Fruit fly (Drosophila melanogaster) whole organism, embryonic: Measurements from ENCODE around the gene SsRbeta.

ENCODE experiments used
- Abd-B ChIP-seq: fragments of 200-800 bp; sonication (Bioruptor generic); optimal IDR thresholded peaks from 2 replicates; lab custom pipeline; 2018; ENCODE audit warnings: missing biosample characterization, mild to moderate bottlenecking, missing genetic modification characterization, moderate library complexity
- Ada2b ChIP-seq: fragments of 200-800 bp; sonication (Bioruptor generic); IDR thresholded peaks from 2 replicates; pipeline ENCODE4 v1.3.6; 2022; ENCODE audit warnings: missing biosample characterization, missing genetic modification characterization
- Atf-2 ChIP-seq: fragments of 200-800 bp; sonication (Bioruptor generic); optimal IDR thresholded peaks from 2 replicates; lab custom pipeline; 2016; ENCODE audit warnings: missing biosample characterization, missing genetic modification characterization
- C15 ChIP-seq: fragments of 200-800 bp; sonication (Bioruptor generic); IDR thresholded peaks from 3 replicates; pipeline ENCODE4 v1.3.6; 2022; ENCODE audit warnings: missing biosample characterization, missing genetic modification characterization
- CG10209 ChIP-seq: fragments of 200-800 bp; sonication (Bioruptor generic); optimal IDR thresholded peaks from 3 replicates; lab custom pipeline; 2017; ENCODE audit warnings: missing biosample characterization, mild to moderate bottlenecking, missing genetic modification characterization, missing genetic modification reagents
- CG10274 ChIP-seq: fragments of 200-800 bp; sonication (Bioruptor generic); optimal IDR thresholded peaks from 3 replicates; lab custom pipeline; 2017; ENCODE audit warnings: missing biosample characterization, mild to moderate bottlenecking, missing genetic modification characterization
- CG12236 ChIP-seq: fragments of 200-800 bp; sonication (Bioruptor generic); optimal IDR thresholded peaks from 2 replicates; lab custom pipeline; 2016; ENCODE audit warnings: missing biosample characterization, missing genetic modification characterization
- CG12391 ChIP-seq: fragments of 200-800 bp; sonication (Bioruptor generic); optimal IDR thresholded peaks from 3 replicates; lab custom pipeline; 2018; ENCODE audit warnings: missing biosample characterization, mild to moderate bottlenecking, missing genetic modification characterization, moderate library complexity
- CG12659 ChIP-seq: fragments of 200-800 bp; sonication (Bioruptor generic); optimal IDR thresholded peaks from 3 replicates; lab custom pipeline; 2017; ENCODE audit warnings: mild to moderate bottlenecking, missing biosample characterization, missing genetic modification reagents, missing genetic modification characterization
- CG13123 ChIP-seq: fragments of 200-800 bp; sonication (Bioruptor generic); optimal IDR thresholded peaks from 2 replicates; lab custom pipeline; 2016; ENCODE audit warnings: missing biosample characterization, missing genetic modification characterization
- CG13894 ChIP-seq: fragments of 200-800 bp; sonication (Bioruptor generic); optimal IDR thresholded peaks from 3 replicates; lab custom pipeline; 2018; ENCODE audit warnings: missing biosample characterization, mild to moderate bottlenecking, missing genetic modification characterization, moderate library complexity
- CG14667 ChIP-seq: fragments of 200-800 bp; sonication (Bioruptor generic); IDR thresholded peaks from 2 replicates; pipeline ENCODE4 v1.3.6; 2022; ENCODE audit warnings: missing biosample characterization, missing genetic modification characterization
- CG14965 ChIP-seq: fragments of 200-800 bp; sonication (Bioruptor generic); optimal IDR thresholded peaks from 2 replicates; lab custom pipeline; 2016; ENCODE audit warnings: missing biosample characterization, missing genetic modification characterization, borderline replicate concordance
- CG16863 ChIP-seq: fragments of 200-800 bp; sonication (Bioruptor generic); optimal IDR thresholded peaks from 3 replicates; lab custom pipeline; 2016; ENCODE audit warnings: missing biosample characterization, missing genetic modification characterization
- CG17802 ChIP-seq: fragments of 200-800 bp; sonication (Bioruptor generic); optimal IDR thresholded peaks from 2 replicates; lab custom pipeline; 2018; ENCODE audit warnings: missing biosample characterization, mild to moderate bottlenecking, missing genetic modification characterization, moderate library complexity
- CG1792 ChIP-seq: fragments of 200-800 bp; sonication (Bioruptor generic); optimal IDR thresholded peaks from 2 replicates; lab custom pipeline; 2016; ENCODE audit warnings: missing biosample characterization, missing genetic modification characterization
- CG32767 ChIP-seq: fragments of 200-800 bp; sonication (Bioruptor generic); IDR thresholded peaks from 2 replicates; pipeline ENCODE4 v1.3.6; 2022; ENCODE audit warnings: missing biosample characterization, missing genetic modification characterization
- CG4328 ChIP-seq: fragments of 200-800 bp; sonication (Bioruptor generic); optimal IDR thresholded peaks from 3 replicates; lab custom pipeline; 2017; ENCODE audit warnings: missing biosample characterization, missing genetic modification reagents, missing genetic modification characterization
- CG6683 ChIP-seq: fragments of 200-800 bp; sonication (Bioruptor generic); optimal IDR thresholded peaks from 2 replicates; lab custom pipeline; 2017; ENCODE audit warnings: missing biosample characterization, mild to moderate bottlenecking, missing genetic modification characterization, missing genetic modification reagents
- CG7271 ChIP-seq: fragments of 200-800 bp; sonication (Bioruptor generic); optimal IDR thresholded peaks from 2 replicates; lab custom pipeline; 2018; ENCODE audit warnings: missing biosample characterization, mild to moderate bottlenecking, missing genetic modification characterization, moderate library complexity
- CG8089 ChIP-seq: fragments of 200-800 bp; sonication (Bioruptor generic); optimal IDR thresholded peaks from 3 replicates; lab custom pipeline; 2016; ENCODE audit warnings: missing biosample characterization, missing genetic modification characterization
- D19B ChIP-seq: fragments of 200-800 bp; sonication (Bioruptor generic); optimal IDR thresholded peaks from 2 replicates; lab custom pipeline; 2017; ENCODE audit warnings: missing biosample characterization, mild to moderate bottlenecking, missing genetic modification characterization
- Dref ChIP-seq: fragments of 200-800 bp; sonication (Bioruptor generic); IDR thresholded peaks from 2 replicates; pipeline ENCODE4 v1.3.6; 2022; ENCODE audit warnings: missing biosample characterization, missing genetic modification characterization
- H15 ChIP-seq: fragments of 200-800 bp; sonication (Bioruptor generic); IDR thresholded peaks from 3 replicates; pipeline ENCODE4 v1.3.6; 2022; ENCODE audit warnings: missing biosample characterization, missing genetic modification characterization
- HHEX ChIP-seq: fragments of 200-800 bp; sonication (Bioruptor generic); optimal IDR thresholded peaks from 3 replicates; lab custom pipeline; 2017; ENCODE audit warnings: missing biosample characterization, mild to moderate bottlenecking, missing genetic modification characterization, missing genetic modification reagents
- Hr78 ChIP-seq, 2 experiments: fragments of 200-800 bp in 1 of 2; fragments of >200 bp in 1 of 2; sonication (Bioruptor generic) in 1 of 2; optimal IDR thresholded peaks; 2 replicates each; lab custom pipeline; 2017 to 2019; ENCODE audit warnings: missing biosample characterization in 2 of 2, missing genetic modification characterization in 2 of 2, mild to moderate bottlenecking in 1 of 2, moderate library complexity in 1 of 2
- Kr ChIP-seq: fragments of 200-800 bp; sonication (Bioruptor generic); optimal IDR thresholded peaks from 2 replicates; lab custom pipeline; 2017; ENCODE audit warnings: missing biosample characterization, mild to moderate bottlenecking, missing genetic modification characterization
- Lpt ChIP-seq: fragments of >200 bp; optimal IDR thresholded peaks from 2 replicates; lab custom pipeline; 2018; ENCODE audit warnings: missing biosample characterization, missing genetic modification characterization
- Mad ChIP-seq: fragments of 200-800 bp; sonication (Bioruptor generic); optimal IDR thresholded peaks from 2 replicates; lab custom pipeline; 2016; ENCODE audit warnings: missing biosample characterization, missing genetic modification characterization
- Meics ChIP-seq: fragments of 200-800 bp; sonication (Bioruptor generic); optimal IDR thresholded peaks from 2 replicates; lab custom pipeline; 2017; ENCODE audit warnings: missing biosample characterization, mild to moderate bottlenecking, missing genetic modification characterization
- NfI ChIP-seq: fragments of 200-800 bp; sonication (Bioruptor generic); optimal IDR thresholded peaks from 3 replicates; lab custom pipeline; 2018; ENCODE audit warnings: missing biosample characterization, mild to moderate bottlenecking, missing genetic modification characterization, moderate library complexity
- Sox100B ChIP-seq: fragments of 200-800 bp; sonication (Bioruptor generic); optimal IDR thresholded peaks from 3 replicates; lab custom pipeline; 2018; ENCODE audit warnings: missing biosample characterization, mild to moderate bottlenecking, missing genetic modification characterization
- YL-1 ChIP-seq: fragments of 200-800 bp; sonication (Bioruptor generic); optimal IDR thresholded peaks from 3 replicates; lab custom pipeline; 2017; ENCODE audit warnings: missing biosample characterization, mild to moderate bottlenecking, missing genetic modification characterization
- cad ChIP-seq: fragments of >200 bp; optimal IDR thresholded peaks from 2 replicates; lab custom pipeline; 2017; ENCODE audit warnings: missing biosample characterization, missing genetic modification characterization
- cas ChIP-seq: fragments of 200-800 bp; sonication (Bioruptor generic); IDR thresholded peaks from 2 replicates; pipeline ENCODE4 v1.3.6; 2022; ENCODE audit warnings: missing biosample characterization, missing genetic modification characterization
- chif ChIP-seq, 2 experiments: fragments of 200-800 bp; sonication (Bioruptor generic); optimal IDR thresholded peaks; 3 replicates each; lab custom pipeline; 2016; ENCODE audit warnings: missing biosample characterization in 2 of 2, missing genetic modification characterization in 2 of 2
- ci ChIP-seq: fragments of 200-800 bp; sonication (Bioruptor generic); IDR thresholded peaks from 3 replicates; pipeline ENCODE4 v1.3.6; 2022; ENCODE audit warnings: missing biosample characterization, missing genetic modification characterization
- dysf ChIP-seq: fragments of 200-800 bp; sonication (Bioruptor generic); IDR thresholded peaks from 3 replicates; pipeline ENCODE4 v1.3.6; 2022; ENCODE audit warnings: missing biosample characterization, missing genetic modification characterization
- gsb-n ChIP-seq: fragments of 200-800 bp; sonication (Bioruptor generic); optimal IDR thresholded peaks from 3 replicates; lab custom pipeline; 2018; ENCODE audit warnings: missing biosample characterization, mild to moderate bottlenecking, missing genetic modification characterization
- klu ChIP-seq: fragments of 200-800 bp; sonication (Bioruptor generic); IDR thresholded peaks from 2 replicates; pipeline ENCODE4 v1.3.6; 2022; ENCODE audit warnings: missing biosample characterization, missing genetic modification characterization
- mld ChIP-seq: fragments of 200-800 bp; sonication (Bioruptor generic); IDR thresholded peaks from 3 replicates; pipeline ENCODE4 v1.3.6; 2022; ENCODE audit warnings: missing biosample characterization, missing genetic modification characterization; ENCODE audit not compliant: partially characterized antibody
- p53 ChIP-seq: fragments of 200-800 bp; sonication (Bioruptor generic); optimal IDR thresholded peaks from 2 replicates; lab custom pipeline; 2016; ENCODE audit warnings: missing biosample characterization, missing genetic modification characterization
- ranshi ChIP-seq: fragments of 200-800 bp; sonication (Bioruptor generic); IDR thresholded peaks from 2 replicates; pipeline ENCODE4 v1.3.6; 2022; ENCODE audit warnings: missing biosample characterization, missing genetic modification characterization
- scrt ChIP-seq: fragments of 200-800 bp; sonication (Bioruptor generic); optimal IDR thresholded peaks from 2 replicates; lab custom pipeline; 2018; ENCODE audit warnings: missing biosample characterization, mild to moderate bottlenecking, missing genetic modification characterization, moderate library complexity
- sens ChIP-seq: fragments of 200-800 bp; sonication (Bioruptor generic); peaks from one replicate; lab custom pipeline; 2016; ENCODE audit warnings: missing biosample characterization, missing genetic modification characterization
- so ChIP-seq: fragments of 200-800 bp; sonication (Bioruptor generic); IDR thresholded peaks from 3 replicates; pipeline ENCODE4 v1.3.6; 2022; ENCODE audit warnings: missing biosample characterization, missing genetic modification characterization
- sr ChIP-seq: fragments of 200-800 bp; sonication (Bioruptor generic); IDR thresholded peaks from 3 replicates; pipeline ENCODE4 v1.3.6; 2022; ENCODE audit warnings: missing biosample characterization, missing genetic modification characterization
- stwl ChIP-seq: fragments of 200-800 bp; sonication (Bioruptor generic); optimal IDR thresholded peaks from 3 replicates; lab custom pipeline; 2018; ENCODE audit warnings: missing biosample characterization, mild to moderate bottlenecking, missing genetic modification characterization, moderate library complexity
- tgo ChIP-seq: fragments of 200-800 bp; sonication (Bioruptor generic); IDR thresholded peaks from 3 replicates; pipeline ENCODE4 v1.3.6; 2022; ENCODE audit warnings: missing biosample characterization, missing genetic modification characterization
- twi ChIP-seq: fragments of 200-800 bp; optimal IDR thresholded peaks from 2 replicates; lab custom pipeline; 2019; ENCODE audit warnings: missing biosample characterization, mild to moderate bottlenecking, missing genetic modification characterization, moderate library complexity

The SsRbeta gene

DNA sequence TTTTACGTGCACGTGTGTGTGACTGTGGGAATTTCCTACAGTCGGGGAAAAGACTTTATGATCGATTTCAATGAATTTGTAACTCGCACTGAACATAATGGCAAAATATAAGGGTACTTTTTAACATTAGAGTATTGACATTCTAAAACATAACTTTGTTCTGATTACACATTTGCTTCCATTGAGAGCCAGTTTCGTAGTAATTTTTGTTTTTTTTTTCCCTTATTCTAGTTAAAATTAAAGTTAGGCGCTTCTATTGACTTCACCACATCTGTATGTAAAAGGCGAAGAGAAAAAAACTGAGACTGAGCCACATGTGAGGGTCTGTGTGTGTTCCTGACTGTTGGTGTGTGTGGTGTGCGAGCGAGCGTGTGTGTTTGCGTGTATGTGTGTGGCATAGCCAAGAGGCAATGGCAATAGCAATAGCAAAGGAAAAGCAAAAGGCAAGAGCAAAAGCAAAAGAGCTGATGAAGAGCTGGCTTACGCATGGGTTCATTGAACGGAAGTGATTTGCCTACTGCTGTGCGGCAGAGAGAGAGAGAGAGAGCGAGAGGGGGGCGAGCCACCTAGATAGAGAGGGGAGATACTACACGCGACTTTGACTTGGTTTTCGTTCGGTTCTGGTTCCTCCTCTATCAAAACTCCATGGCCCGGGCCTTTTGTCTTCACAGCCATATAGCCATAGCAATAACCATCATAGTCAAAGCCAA, 32.6 kb downstream of the SsRbeta start (continued):
- TF ChIP-seq dysf (GFP tag; lab: Robert Waterston, UW), result peak; percentile 83
- peak; percentile 79 for TF ChIP-seq HHEX (GFP tag; lab: Kevin White, UChicago)
- TF ChIP-seq CG14965 (GFP tag; lab: Kevin White, UChicago), result no peak
- peak; percentile 62 for TF ChIP-seq CG16863
- peak; percentile 87 for TF ChIP-seq so
- TF ChIP-seq Dref (GFP tag; lab: Robert Waterston, UW), result no peak
- TF ChIP-seq CG32767, result peak; percentile 66; the same call in 1 of the 2 replicates
- TF ChIP-seq C15, result no peak
- TF ChIP-seq klu, result no peak
- TF ChIP-seq mld (GFP tag; lab: Robert Waterston, UW), result no peak
- TF ChIP-seq CG10209, result peak; percentile 82
- no peak for TF ChIP-seq Lpt (GFP tag; lab: Kevin White, UChicago)
- peak; percentile 77 for TF ChIP-seq CG12659 (GFP tag; lab: Kevin White, UChicago)
- peak; percentile 48 for TF ChIP-seq Atf-2 (GFP tag; lab: Kevin White, UChicago)
- peak; percentile 48 to 55 for TF ChIP-seq chif (GFP tag; optimal IDR thresholded peaks at IDR 0.05; lab: Kevin White, UChicago)
- peak; percentile 68 for TF ChIP-seq CG10274
- peak; percentile 43 for TF ChIP-seq CG4328 (GFP tag; lab: Kevin White, UChicago)
- TF ChIP-seq Meics (GFP tag; lab: Kevin White, UChicago), result peak; percentile 83
- TF ChIP-seq CG7271 (tag; lab: Kevin White, UChicago), result no peak
- peak; percentile 23 for TF ChIP-seq Mad (GFP tag; lab: Kevin White, UChicago)
- TF ChIP-seq CG13894 (tag; lab: Kevin White, UChicago), result peak; percentile 78
- TF ChIP-seq CG8089, result peak; percentile 51
- no peak for TF ChIP-seq cas (GFP tag; lab: Robert Waterston, UW)
- peak; percentile 58; the same call in 1 of the 3 replicates for TF ChIP-seq ci (GFP tag; lab: Robert Waterston, UW)
- peak; percentile 39 for TF ChIP-seq CG1792 (GFP tag; lab: Kevin White, UChicago)
- no peak for TF ChIP-seq CG17802 (tag; lab: Kevin White, UChicago)
- TF ChIP-seq YL-1 (GFP tag; lab: Kevin White, UChicago), result no peak
- no peak for TF ChIP-seq cad (GFP tag; lab: Kevin White, UChicago)
- TF ChIP-seq Hr78 (GFP tag; optimal IDR thresholded peaks at IDR 0.05; lab: Kevin White, UChicago), result peak in 1 of 2 experiments; percentile 49
- TF ChIP-seq twi (tag; lab: Kevin White, UChicago), result peak; percentile 62
- TF ChIP-seq H15 (GFP tag; lab: Robert Waterston, UW), result 0 out of 3 replicates have a peak, but pooled peaks have one; percentile 21
- TF ChIP-seq D19B (GFP tag; lab: Kevin White, UChicago), result peak; percentile 62
- peak; percentile 52 for TF ChIP-seq CG12236 (GFP tag; lab: Kevin White, UChicago)
- TF ChIP-seq stwl (tag; lab: Kevin White, UChicago), result no peak
- TF ChIP-seq CG13123 (GFP tag; lab: Kevin White, UChicago), result no peak
- TF ChIP-seq NfI (GFP tag; lab: Kevin White, UChicago), result peak; percentile 69
- peak; percentile 27 for TF ChIP-seq gsb-n
- peak; percentile 70 for TF ChIP-seq Ada2b
- TF ChIP-seq CG6683, result peak; percentile 52
- TF ChIP-seq Sox100B (GFP tag; lab: Kevin White, UChicago), result peak; percentile 74
- peak; percentile 78 for TF ChIP-seq CG12391 (tag; lab: Kevin White, UChicago)
- TF ChIP-seq Kr, result no peak
- no peak for TF ChIP-seq p53 (GFP tag; lab: Kevin White, UChicago)
- no peak for TF ChIP-seq Abd-B
- no peak for TF ChIP-seq ranshi (GFP tag; lab: Robert Waterston, UW)
- TF ChIP-seq tgo (GFP tag; lab: Robert Waterston, UW), result peak; percentile 69; the same call in 2 of the 3 replicates
- peak; percentile 71 for TF ChIP-seq scrt (GFP tag; lab: Kevin White, UChicago)
- TF ChIP-seq sr, result no peak
- no peak for TF ChIP-seq CG14667 (GFP tag; lab: Robert Waterston, UW)
- peak; percentile 87 for TF ChIP-seq sens (GFP tag; lab: Kevin White, UChicago)
